Worm (Caenorhabditis elegans): ENCODE measurements around the gene attf-2.

DNA sequence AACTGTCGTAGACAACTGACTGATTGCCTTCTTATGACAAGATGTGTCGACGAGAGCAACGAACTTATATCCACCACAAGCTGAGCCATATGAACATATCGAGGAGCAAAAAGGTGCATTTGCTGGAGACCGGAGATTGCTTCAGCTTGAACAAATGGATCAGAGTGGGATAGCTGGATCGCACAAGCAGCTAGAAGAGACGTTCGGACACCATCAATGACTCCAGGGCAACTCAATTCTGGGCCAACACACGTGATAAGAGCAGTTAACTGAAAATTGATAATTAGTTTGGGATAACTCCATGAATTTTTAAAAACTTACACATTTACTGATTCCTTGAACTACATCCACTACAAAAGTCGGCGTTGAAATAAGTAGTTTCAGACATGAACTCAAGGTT lies 13.1 kb upstream of the attf-2 start:
- no peak for TF ChIP-seq tra-4 (tag; optimal IDR thresholded peaks at IDR 0.05)
- no peak for TF ChIP-seq ama-1 (optimal IDR thresholded peaks at IDR 0.05)
- TF ChIP-seq ceh-36 (tag; optimal IDR thresholded peaks at IDR 0.05): no peak
- TF ChIP-seq sea-1 (GFP tag; conservative IDR thresholded peaks at IDR 0.05): no peak

All from whole organism, early embryonic.